Worm (Caenorhabditis elegans): ENCODE data around the gene pqn-63.

DNA sequence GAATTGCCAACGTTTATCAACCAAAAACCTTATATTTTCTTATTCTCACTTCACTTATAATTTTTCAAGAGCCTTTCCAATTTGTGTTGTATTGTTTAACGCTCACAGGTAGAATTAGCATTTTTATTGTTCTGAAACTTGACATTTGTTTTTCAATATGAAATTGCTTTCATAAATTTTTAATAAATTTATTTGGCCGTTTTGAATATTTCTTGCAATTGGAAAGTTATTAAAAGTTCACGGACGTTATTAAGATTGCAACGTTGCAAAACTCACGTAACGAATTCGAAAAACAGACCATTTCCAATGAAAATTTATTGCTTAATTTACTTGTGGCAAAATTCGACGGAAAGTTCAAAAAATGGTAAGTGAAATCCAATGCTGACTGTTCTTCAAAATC, 25.5 kb upstream of the pqn-63 start, which contains the start of gene K09G1.2:
- TF ChIP-seq tab-1 (GFP tag; IDR thresholded peaks at IDR 0.05) (no peak), cog-1 (tag; optimal IDR thresholded peaks at IDR 0.05) (no peak), ztf-29 (GFP tag; IDR thresholded peaks at IDR 0.05) (no peak)

Measured in whole organism, midembryonic.